Worm (Caenorhabditis elegans) whole organism, dauer: ENCODE data around the gene ZK622.5.

Source experiments
- unc-62 ChIP-seq: sonication (generic microtip); optimal IDR thresholded peaks from 2 replicates; lab custom pipeline; 2017; ENCODE audit warnings: missing biosample characterization, missing genetic modification reagents, missing genetic modification characterization

Gene ZK622.5

DNA sequence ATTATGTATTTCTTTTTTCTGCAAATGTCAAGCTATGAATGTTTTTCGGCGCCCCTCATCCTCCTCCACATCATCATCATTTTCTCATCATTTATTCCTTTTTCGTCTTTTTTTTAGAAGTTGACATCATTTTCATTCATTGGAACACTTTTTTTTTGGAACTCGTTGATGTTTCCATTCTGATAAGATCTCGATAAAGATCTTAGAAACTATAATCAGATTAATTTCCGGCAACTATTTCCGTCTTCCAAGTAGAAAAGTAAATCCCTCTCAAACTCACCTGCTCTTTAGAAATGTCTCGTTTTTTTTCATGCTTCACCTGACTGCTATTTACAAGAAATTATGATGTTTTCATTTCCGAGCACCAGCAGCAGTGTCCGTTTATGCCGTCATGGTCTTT is 39.7 kb downstream of the ZK622.5 start:
- TF ChIP-seq unc-62 (GFP tag; lab: Kevin White, UChicago): no peak

DNA sequence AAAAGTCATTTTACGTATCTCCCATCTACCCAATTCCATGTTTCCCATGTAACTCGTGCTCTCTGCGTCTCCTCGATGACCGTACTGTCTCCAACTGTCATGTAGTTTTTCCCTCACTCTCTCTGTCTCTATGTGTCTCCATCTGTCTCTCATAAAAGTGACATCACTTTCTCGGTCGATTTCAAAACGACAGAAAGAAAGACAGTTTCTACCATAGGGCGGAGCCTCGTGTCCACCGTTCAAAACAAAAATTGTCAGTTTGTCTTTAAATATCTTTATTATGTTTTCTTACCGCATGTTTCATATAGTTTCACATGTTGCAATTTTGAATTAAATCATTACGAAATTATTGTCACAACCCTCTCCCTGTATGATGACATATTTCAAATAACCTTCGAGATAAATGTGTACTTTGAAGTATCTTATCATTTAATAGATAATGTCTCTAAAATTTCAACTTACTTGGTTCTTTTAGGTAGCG is 41.0 kb downstream of the ZK622.5 start:
- no peak for TF ChIP-seq unc-62 (GFP tag; lab: Kevin White, UChicago)

DNA sequence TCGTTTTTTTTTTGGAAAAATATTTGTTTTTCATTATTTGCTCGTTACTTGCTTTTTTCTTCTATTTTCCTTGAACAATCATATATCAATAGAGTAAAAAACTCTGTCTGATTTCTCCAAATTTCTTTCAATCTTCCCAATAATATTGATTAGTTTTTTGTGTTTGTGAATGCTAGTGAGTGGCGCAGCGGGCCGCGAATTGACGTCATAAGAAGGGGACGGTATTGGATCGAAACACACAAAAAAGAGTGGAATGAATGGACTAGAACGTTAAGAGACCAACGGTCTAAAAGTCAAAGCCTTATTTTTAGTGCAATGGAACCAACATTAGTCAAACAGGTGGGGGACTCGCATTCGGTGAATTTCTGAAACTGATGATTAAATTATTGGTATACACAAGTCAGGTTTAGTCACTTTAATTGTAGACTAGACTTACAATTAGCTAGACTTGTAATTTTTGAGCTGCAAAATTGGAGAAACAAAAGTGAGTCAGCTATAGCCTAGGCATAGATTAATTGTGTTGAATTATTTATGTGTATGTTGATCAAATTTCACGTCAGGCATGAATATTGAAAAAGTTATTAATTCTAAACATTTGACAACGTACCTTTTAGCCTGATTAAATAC is 42.5 kb downstream of the ZK622.5 start:
- TF ChIP-seq unc-62 (GFP tag; lab: Kevin White, UChicago): no peak

- no peak for TF ChIP-seq unc-62 (GFP tag; lab: Kevin White, UChicago)
These were observed 43.3 kb downstream of the ZK622.5 start for ce11 chrII:5332345-5333124.

DNA sequence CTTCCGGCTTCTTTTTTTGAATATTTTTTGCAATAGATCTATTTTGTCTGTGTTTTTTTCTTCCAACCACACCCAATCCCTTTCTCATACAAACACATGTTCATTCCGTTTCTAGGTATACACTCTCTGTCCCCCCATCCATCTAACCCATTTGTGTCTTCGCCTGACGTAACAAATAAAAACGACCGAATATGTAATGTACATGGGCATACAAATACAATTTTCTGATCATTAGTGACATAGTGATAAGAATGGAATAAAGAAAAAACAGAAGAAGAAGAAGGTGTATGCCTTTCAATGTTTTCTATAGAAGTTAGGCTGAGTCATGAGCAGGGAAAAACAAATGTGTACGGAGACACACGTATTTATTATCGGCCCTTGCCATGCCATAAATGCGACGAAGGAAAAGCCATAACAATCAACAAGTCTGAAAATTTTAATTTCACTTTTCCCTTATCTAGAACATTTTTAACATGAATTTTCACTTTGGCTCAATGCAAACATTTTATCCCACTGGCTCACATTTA is 44.5 kb downstream of the ZK622.5 start:
- no peak for TF ChIP-seq unc-62 (GFP tag; lab: Kevin White, UChicago)

- TF ChIP-seq unc-62 (GFP tag; lab: Kevin White, UChicago): no peak
These were observed 45.4 kb downstream of the ZK622.5 start for ce11 chrII:5334628-5335027.

DNA sequence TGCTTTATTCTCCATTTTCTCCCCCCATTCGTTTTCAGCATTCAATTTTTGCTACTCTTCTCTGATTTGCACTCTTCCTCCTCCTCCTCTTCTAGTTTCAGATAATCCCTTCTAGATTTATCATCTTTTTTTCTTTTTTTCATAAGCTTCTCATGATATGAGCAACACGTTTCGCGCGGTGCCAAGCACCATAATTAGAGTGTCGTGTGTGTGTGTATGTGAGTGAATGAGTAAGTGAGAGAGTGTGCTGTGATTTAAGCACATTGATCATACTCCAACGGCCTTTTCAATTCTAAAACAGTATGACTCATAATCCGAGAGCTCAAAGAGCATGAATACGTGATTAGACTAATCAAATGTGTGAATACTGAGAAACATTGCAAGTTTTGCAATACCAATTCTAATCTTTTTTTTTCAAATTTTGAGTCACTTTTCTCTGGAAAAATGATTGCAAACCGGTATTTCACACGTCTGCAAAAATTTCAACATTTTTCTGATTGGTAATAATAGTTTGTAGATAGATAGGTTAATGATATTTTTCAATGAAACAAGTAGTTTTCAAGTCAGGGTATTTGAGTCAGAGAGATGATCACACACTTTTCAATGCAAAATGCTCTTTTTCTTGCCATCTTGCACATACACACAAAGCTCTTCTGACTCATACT is 46.3 kb downstream of the ZK622.5 start:
- TF ChIP-seq unc-62 (GFP tag; lab: Kevin White, UChicago): no peak

ce11 chrII:5336035-5336376 is 46.8 kb downstream of the ZK622.5 start:
- TF ChIP-seq unc-62 (GFP tag; lab: Kevin White, UChicago): no peak

DNA sequence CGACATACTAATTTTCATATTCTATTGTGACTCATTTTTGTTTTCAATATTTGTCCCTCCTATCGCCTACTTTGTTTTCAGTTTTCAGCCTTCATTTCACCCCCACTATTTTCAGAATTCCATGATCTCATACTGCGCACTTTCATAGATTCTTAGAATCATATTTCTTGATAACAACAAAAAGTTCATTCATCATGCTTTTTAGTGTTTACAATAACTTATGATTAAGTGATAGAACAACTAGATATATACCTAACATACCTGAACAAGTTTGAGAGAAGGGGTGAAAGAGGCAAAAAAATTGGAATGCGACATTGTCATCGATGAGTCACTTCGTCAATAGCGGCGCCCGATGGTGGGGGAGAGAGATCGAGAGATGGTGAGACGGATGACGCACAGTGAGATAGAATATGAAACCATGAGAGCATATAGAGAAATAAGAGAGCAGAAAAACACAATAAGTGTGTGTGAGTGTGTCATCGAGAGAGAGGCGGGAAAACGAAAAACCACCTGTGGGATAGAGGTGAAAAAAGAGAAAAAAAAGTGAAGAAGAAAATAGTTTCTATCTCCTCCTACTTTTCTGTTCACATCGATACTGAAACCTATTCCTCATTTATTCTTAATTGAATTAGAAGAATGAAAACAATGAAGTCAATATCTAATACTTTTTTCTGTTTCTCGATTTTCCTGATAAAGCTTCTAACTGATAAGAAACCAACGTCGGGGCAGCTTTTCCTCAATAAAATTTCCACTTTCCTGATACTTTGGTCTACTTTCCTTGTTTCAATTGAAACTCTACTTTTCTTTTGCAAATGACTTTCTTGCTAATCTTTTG is 47.6 kb downstream of the ZK622.5 start:
- TF ChIP-seq unc-62 (GFP tag; lab: Kevin White, UChicago): no peak

ce11 chrII:5337495-5337840 is 48.2 kb downstream of the ZK622.5 start:
- TF ChIP-seq unc-62 (GFP tag; lab: Kevin White, UChicago): no peak

- TF ChIP-seq unc-62 (GFP tag; lab: Kevin White, UChicago): no peak
These were observed 49.1 kb downstream of the ZK622.5 start for ce11 chrII:5338301-5338700.

- TF ChIP-seq unc-62 (GFP tag; lab: Kevin White, UChicago): no peak
These were observed 50.3 kb downstream of the ZK622.5 start for ce11 chrII:5339547-5339946.
